Worm (Caenorhabditis elegans): Measurements from ENCODE around the gene dylt-3.

- TF ChIP-seq C04F5.9 (tag; optimal IDR thresholded peaks at IDR 0.05) (peak; percentile 41), ceh-8 (GFP tag; optimal IDR thresholded peaks at IDR 0.05) (no peak), irx-1 (tag; optimal IDR thresholded peaks at IDR 0.05) (no peak), hpl-2 (GFP tag; optimal IDR thresholded peaks at IDR 0.05) (no peak), snpc-4 (tag; optimal IDR thresholded peaks at IDR 0.05) (no peak), nhr-12 (tag; optimal IDR thresholded peaks at IDR 0.05) (no peak), snu-23 (GFP tag; optimal IDR thresholded peaks at IDR 0.05) (peak; percentile 73)
Observed at ce11 chrII:8143278-8143931, 38.1 kb upstream of the dylt-3 start, which contains the start of the genes ints-11 and rpl-10.
